Worm (Caenorhabditis elegans): Measurements from ENCODE around the gene ceh-31.

ceh-31 gene

DNA sequence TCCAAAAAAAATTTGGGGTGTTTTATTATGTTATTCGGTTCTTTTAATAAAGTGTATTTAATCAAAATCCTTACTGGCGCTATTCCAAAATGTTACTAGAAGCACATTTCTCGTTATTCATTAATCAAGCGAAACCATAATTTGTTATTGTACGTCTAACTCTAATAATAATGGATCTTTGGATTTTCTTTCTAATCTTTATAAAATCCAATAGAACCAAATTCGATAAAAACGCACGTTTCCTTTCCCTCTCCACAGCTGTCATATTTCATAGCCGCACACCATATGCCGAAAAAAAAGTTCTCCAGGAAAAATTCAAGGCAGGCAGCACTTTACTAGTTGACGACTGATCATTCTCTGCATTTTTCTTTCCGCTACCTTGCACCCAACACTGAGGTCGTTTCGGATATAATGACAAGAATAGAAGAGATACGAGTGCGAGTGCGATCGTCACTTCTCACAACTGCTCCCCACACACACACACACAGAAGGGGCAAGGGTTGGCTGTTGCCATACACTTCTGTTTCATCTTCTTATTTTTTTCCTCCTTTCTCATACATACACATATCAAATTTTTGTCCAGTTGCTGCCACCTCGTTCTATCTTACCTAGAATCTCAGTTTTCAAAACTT, 46.6 kb downstream of the ceh-31 start (continued):
- TF ChIP-seq nhr-129 (tag; optimal IDR thresholded peaks at IDR 0.05) (peak; percentile 65), aly-2 (tag; optimal IDR thresholded peaks at IDR 0.05) (no peak), ztf-4 (tag; optimal IDR thresholded peaks at IDR 0.05) (peak; percentile 13), elt-1 (tag; optimal IDR thresholded peaks at IDR 0.05) (no peak), mdl-1 (tag; optimal IDR thresholded peaks at IDR 0.05) (no peak), nhr-11 (tag; optimal IDR thresholded peaks at IDR 0.05) (no peak), lsy-2 (tag; optimal IDR thresholded peaks at IDR 0.05) (peak in 1 of 2 experiments; percentile 10), zag-1 (tag; optimal IDR thresholded peaks at IDR 0.05) (no peak), F13H6.1 (tag; optimal IDR thresholded peaks at IDR 0.05) (peak; percentile 33)

DNA sequence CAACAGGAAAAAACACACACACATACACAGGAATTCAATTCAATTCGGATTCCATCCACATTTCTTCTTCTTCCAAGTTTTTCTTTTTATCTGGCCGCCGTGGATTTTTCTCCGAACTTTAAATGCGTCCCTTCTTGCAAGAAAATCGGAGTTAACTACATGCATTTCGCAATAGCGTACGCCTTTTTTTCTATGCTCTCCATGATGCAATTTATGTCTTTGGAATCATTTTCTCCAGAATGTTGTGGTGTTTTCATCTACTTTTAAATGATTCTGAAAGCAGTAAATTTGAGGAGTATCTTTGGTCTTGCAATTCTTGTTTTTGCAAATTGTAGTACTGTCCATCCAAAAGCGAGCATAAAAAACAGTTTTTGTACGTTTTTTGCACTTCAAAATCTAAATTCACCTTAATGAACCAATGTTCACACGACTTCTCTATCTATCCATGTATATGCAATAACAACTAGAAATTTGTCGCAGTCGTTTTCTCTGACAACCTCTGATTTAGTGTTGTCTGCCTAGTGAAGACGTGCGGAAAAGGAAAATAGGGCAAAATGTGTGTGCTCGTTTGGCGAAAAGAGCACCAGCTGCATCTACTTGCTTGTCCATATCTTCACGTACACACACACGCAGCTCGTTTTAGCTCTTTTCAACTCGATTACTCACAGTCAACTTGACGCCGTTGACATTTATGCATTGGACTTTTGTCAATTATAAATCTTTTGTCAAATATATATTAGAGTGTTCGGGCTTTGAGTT, 47.7 kb downstream of the ceh-31 start:
- TF ChIP-seq nhr-129 (tag; optimal IDR thresholded peaks at IDR 0.05) (peak; percentile 93), lin-11 (tag; optimal IDR thresholded peaks at IDR 0.05) (peak; percentile 22), C34F6.9 (tag; optimal IDR thresholded peaks at IDR 0.05) (peak; percentile 40), unc-55 (GFP tag; optimal IDR thresholded peaks at IDR 0.05) (peak; percentile 50), sma-3 (GFP tag; optimal IDR thresholded peaks at IDR 0.05) (no peak), ztf-4 (tag; optimal IDR thresholded peaks at IDR 0.05) (no peak), nhr-77 (tag; optimal IDR thresholded peaks at IDR 0.05) (no peak), sma-9 (GFP tag; optimal IDR thresholded peaks at IDR 0.05) (peak; percentile 10), sma-9 (tag; optimal IDR thresholded peaks at IDR 0.05) (no peak)

DNA sequence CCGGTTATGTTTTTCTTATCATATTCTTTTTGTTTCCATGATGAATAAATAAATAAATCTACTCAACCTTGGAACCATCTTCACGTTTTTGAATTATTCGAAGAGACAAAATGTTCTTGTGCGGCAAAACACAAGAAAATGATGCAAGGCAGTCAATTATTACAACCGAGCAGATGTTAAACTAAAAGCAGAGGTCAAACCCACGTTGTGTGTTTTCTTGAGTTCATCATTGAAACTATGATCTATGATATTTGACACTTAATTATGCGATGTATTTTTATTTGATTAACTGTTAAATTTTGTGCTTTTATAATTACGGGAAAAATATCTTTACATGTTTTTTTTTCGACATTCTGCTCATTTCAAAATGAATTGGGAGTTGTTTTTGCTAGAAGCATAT, 48.8 kb downstream of the ceh-31 start:
- TF ChIP-seq ztf-4 (tag; optimal IDR thresholded peaks at IDR 0.05): no peak
- peak in 1 of 2 experiments; percentile 14 for TF ChIP-seq lsy-2 (tag; optimal IDR thresholded peaks at IDR 0.05)
- no peak for TF ChIP-seq crh-2 (tag; optimal IDR thresholded peaks at IDR 0.05)
- TF ChIP-seq nhr-129 (tag; optimal IDR thresholded peaks at IDR 0.05): peak; percentile 67
- TF ChIP-seq sma-9 (GFP tag; optimal IDR thresholded peaks at IDR 0.05): peak; percentile 68
- no peak for TF ChIP-seq sma-9 (tag; optimal IDR thresholded peaks at IDR 0.05)
- TF ChIP-seq F13H6.1 (tag; optimal IDR thresholded peaks at IDR 0.05): peak; percentile 36

DNA sequence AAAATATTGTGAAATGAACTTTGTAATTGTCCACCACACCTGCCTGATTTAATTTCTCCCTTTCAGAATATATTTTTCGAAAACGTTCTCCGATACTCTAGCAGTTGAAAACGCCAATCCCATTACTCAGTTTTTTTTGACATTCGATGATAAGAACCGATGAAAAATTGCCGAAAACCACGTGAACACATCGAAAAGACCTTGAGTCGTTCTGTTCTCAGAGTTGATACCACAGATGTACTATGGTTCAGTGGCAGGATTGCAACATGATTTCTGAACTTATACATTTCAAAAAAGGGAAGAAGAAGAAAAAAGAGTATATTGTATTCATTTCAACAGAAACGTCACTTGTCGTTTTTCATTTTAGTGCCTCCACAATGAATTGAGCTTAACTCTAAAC, 50.2 kb downstream of the ceh-31 start:
- no peak for TF ChIP-seq nhr-6 (tag; optimal IDR thresholded peaks at IDR 0.05)
- no peak for TF ChIP-seq lin-39 (tag; optimal IDR thresholded peaks at IDR 0.05)
- no peak for TF ChIP-seq mab-5 (tag; optimal IDR thresholded peaks at IDR 0.05)
- no peak for TF ChIP-seq ama-1 (optimal IDR thresholded peaks at IDR 0.05)
- TF ChIP-seq sma-9 (GFP tag; optimal IDR thresholded peaks at IDR 0.05): peak; percentile 17
- no peak for TF ChIP-seq sma-9 (tag; optimal IDR thresholded peaks at IDR 0.05)
- no peak for TF ChIP-seq ztf-1 (GFP tag; conservative IDR thresholded peaks at IDR 0.05)

Measured in whole organism, L2 larva.